Worm (Caenorhabditis elegans): ENCODE results near the gene srw-32.

Gene srw-32

ce11 chrV:17471564-17471963 is 37.0 kb upstream of the srw-32 start, which contains the start of gene srh-235:
TSS of gene srh-235 (minus strand) at chrV:17471664.
- no peak for TF ChIP-seq mec-3 (tag; optimal IDR thresholded peaks at IDR 0.05; ENCODE audit: borderline replicate concordance)
- TF ChIP-seq elt-2 (tag; optimal IDR thresholded peaks at IDR 0.05) = no peak
- no peak for TF ChIP-seq nhr-232 (tag; optimal IDR thresholded peaks at IDR 0.05)
- no peak for TF ChIP-seq sox-2 (GFP tag; IDR thresholded peaks at IDR 0.05)
- TF ChIP-seq pqm-1 (tag; optimal IDR thresholded peaks at IDR 0.05) = no peak
- TF ChIP-seq pros-1 (tag; optimal IDR thresholded peaks at IDR 0.05) = no peak
- no peak for TF ChIP-seq pha-2 (tag; optimal IDR thresholded peaks at IDR 0.05)
- no peak for TF ChIP-seq hlh-6 (tag; optimal IDR thresholded peaks at IDR 0.05)
- TF ChIP-seq T23F11.4 (GFP tag; optimal IDR thresholded peaks at IDR 0.05) = no peak
- TF ChIP-seq ama-1 (optimal IDR thresholded peaks at IDR 0.05) = no peak
- TF ChIP-seq lim-6 (tag; optimal IDR thresholded peaks at IDR 0.05) = no peak
- no peak for TF ChIP-seq fkh-6 (tag; optimal IDR thresholded peaks at IDR 0.05)
- TF ChIP-seq ceh-45 (GFP tag; IDR thresholded peaks at IDR 0.05) = no peak

- TF ChIP-seq gmeb-2 (tag; optimal IDR thresholded peaks at IDR 0.05) (no peak), tbx-7 (tag; optimal IDR thresholded peaks at IDR 0.05) (no peak), lim-6 (tag; optimal IDR thresholded peaks at IDR 0.05) (no peak), Y22D7AL.16 (tag; optimal IDR thresholded peaks at IDR 0.05) (no peak), odd-2 (tag; optimal IDR thresholded peaks at IDR 0.05) (no peak), hlh-30 (tag; optimal IDR thresholded peaks at IDR 0.05; ENCODE audit: insufficient read depth) (no peak)
Measured at ce11 chrV:17473699-17474098, 34.9 kb upstream of the srw-32 start, which contains the start of gene srh-123. TSS of gene srh-123 (plus strand) at chrV:17473999.

ce11 chrV:17476490-17476889 is 32.1 kb upstream of the srw-32 start, which contains the start of gene srbc-61:
TSS of gene srbc-61 (plus strand) at chrV:17476790.
- TF ChIP-seq syd-9 (tag; optimal IDR thresholded peaks at IDR 0.05) (no peak), ceh-34 (tag; optimal IDR thresholded peaks at IDR 0.05) (no peak), sox-2 (GFP tag; IDR thresholded peaks at IDR 0.05) (no peak), ceh-22 (tag; optimal IDR thresholded peaks at IDR 0.05) (no peak), nfya-1 (tag; optimal IDR thresholded peaks at IDR 0.05) (no peak)

- no peak for TF ChIP-seq odd-2 (tag; optimal IDR thresholded peaks at IDR 0.05)
- no peak for TF ChIP-seq hlh-30 (tag; optimal IDR thresholded peaks at IDR 0.05; ENCODE audit: insufficient read depth)
- TF ChIP-seq K02D7.2 (tag; optimal IDR thresholded peaks at IDR 0.05) = no peak
- TF ChIP-seq pros-1 (tag; optimal IDR thresholded peaks at IDR 0.05) = no peak
Measured at ce11 chrV:17485078-17485477, 23.5 kb upstream of the srw-32 start, which contains the start of gene srh-111. TSS of gene srh-111 (minus strand) at chrV:17485178.

ce11 chrV:17486034-17486433 is 22.6 kb upstream of the srw-32 start, which contains the start of gene scl-24:
TSS of gene scl-24 (plus strand) at chrV:17486334.
- TF ChIP-seq ceh-22 (tag; optimal IDR thresholded peaks at IDR 0.05) (no peak), fkh-6 (tag; optimal IDR thresholded peaks at IDR 0.05) (no peak), Y22D7AL.16 (tag; optimal IDR thresholded peaks at IDR 0.05) (no peak), sox-4 (tag; optimal IDR thresholded peaks at IDR 0.05) (no peak), sox-2 (GFP tag; IDR thresholded peaks at IDR 0.05) (no peak), ceh-9 (tag; optimal IDR thresholded peaks at IDR 0.05) (no peak), odd-2 (tag; optimal IDR thresholded peaks at IDR 0.05) (no peak), ceh-14 (tag; optimal IDR thresholded peaks at IDR 0.05) (no peak), ama-1 (optimal IDR thresholded peaks at IDR 0.05) (no peak), pax-1 (tag; optimal IDR thresholded peaks at IDR 0.05) (no peak), eyg-1 (tag; optimal IDR thresholded peaks at IDR 0.05) (no peak), syd-9 (tag; optimal IDR thresholded peaks at IDR 0.05) (no peak)

- TF ChIP-seq che-1 (tag; optimal IDR thresholded peaks at IDR 0.05) (no peak), nhr-11 (tag; optimal IDR thresholded peaks at IDR 0.05) (no peak), sox-2 (GFP tag; IDR thresholded peaks at IDR 0.05) (no peak), eyg-1 (tag; optimal IDR thresholded peaks at IDR 0.05) (no peak), C38D4.7 (GFP tag; optimal IDR thresholded peaks at IDR 0.05) (no peak), madf-2 (tag; optimal IDR thresholded peaks at IDR 0.05) (no peak), ceh-34 (tag; optimal IDR thresholded peaks at IDR 0.05) (no peak), hlh-13 (GFP tag; optimal IDR thresholded peaks at IDR 0.05) (no peak), T23F11.4 (GFP tag; optimal IDR thresholded peaks at IDR 0.05) (no peak), ceh-2 (tag; optimal IDR thresholded peaks at IDR 0.05) (no peak), lin-11 (tag; optimal IDR thresholded peaks at IDR 0.05) (no peak), Y22D7AL.16 (tag; optimal IDR thresholded peaks at IDR 0.05) (no peak), ceh-18 (tag; optimal IDR thresholded peaks at IDR 0.05) (no peak), nfya-1 (tag; optimal IDR thresholded peaks at IDR 0.05) (no peak), ceh-24 (tag; optimal IDR thresholded peaks at IDR 0.05) (no peak), ceh-9 (tag; optimal IDR thresholded peaks at IDR 0.05) (no peak), hlh-6 (tag; optimal IDR thresholded peaks at IDR 0.05) (no peak)
Measured at ce11 chrV:17493732-17494131, 14.9 kb upstream of the srw-32 start, which contains the start of gene fbxa-102. TSS of gene fbxa-102 (minus strand) at chrV:17493832.

Measured in whole organism, late embryonic.